Fruit fly (Drosophila melanogaster) whole organism, wandering third instar larva: ENCODE data around the gene Gld.

Experiments
- Abd-B ChIP-seq: fragments of >200 bp; optimal IDR thresholded peaks from 2 replicates; lab custom pipeline; 2017; ENCODE audit warnings: missing biosample characterization, missing genetic modification characterization
- CrebA ChIP-seq: fragments of 200-800 bp; sonication (Bioruptor generic); optimal IDR thresholded peaks from 2 replicates; lab custom pipeline; 2016; ENCODE audit warnings: missing biosample characterization, mild to moderate bottlenecking, missing genetic modification characterization, borderline replicate concordance
- Dfd ChIP-seq: fragments of >200 bp; optimal IDR thresholded peaks from 2 replicates; lab custom pipeline; 2017; ENCODE audit warnings: missing biosample characterization, missing genetic modification characterization
- GATAd ChIP-seq: sonication (Bioruptor generic); optimal IDR thresholded peaks from 2 replicates; lab custom pipeline; 2016; ENCODE audit warnings: missing biosample characterization, missing genetic modification characterization
- HLH106 ChIP-seq: fragments of 200-800 bp; optimal IDR thresholded peaks from 3 replicates; lab custom pipeline; 2019; ENCODE audit warnings: missing biosample characterization, mild to moderate bottlenecking, missing genetic modification characterization, moderate library complexity
- OdsH ChIP-seq: fragments of 200-800 bp; sonication (Bioruptor generic); optimal IDR thresholded peaks from 2 replicates; lab custom pipeline; 2016; ENCODE audit warnings: missing biosample characterization, mild to moderate bottlenecking, missing genetic modification characterization
- Rel ChIP-seq, 2 experiments: fragments of 200-800 bp; sonication (Bioruptor generic) in 1 of 2; optimal IDR thresholded peaks; 2 replicates in 1 of 2; 3 replicates in 1 of 2; lab custom pipeline; 2016 to 2019; ENCODE audit warnings: mild to moderate bottlenecking in 2 of 2, missing biosample characterization in 2 of 2, missing genetic modification characterization in 2 of 2, moderate library complexity in 1 of 2
- foxo ChIP-seq, 2 experiments: fragments of 200-800 bp; sonication (Bioruptor generic); optimal IDR thresholded peaks; 2 replicates in 1 of 2; 3 replicates in 1 of 2; lab custom pipeline; 2016 to 2017; ENCODE audit warnings: missing biosample characterization in 2 of 2, missing genetic modification characterization in 2 of 2
- lola ChIP-seq: fragments of >200 bp; optimal IDR thresholded peaks from 2 replicates; lab custom pipeline; 2017; ENCODE audit warnings: missing biosample characterization, missing genetic modification characterization
- psq ChIP-seq: fragments of 200-800 bp; sonication (Bioruptor generic); optimal IDR thresholded peaks from 3 replicates; lab custom pipeline; 2017; ENCODE audit warnings: missing biosample characterization, mild to moderate bottlenecking, missing genetic modification characterization, moderate library complexity
- tai ChIP-seq: sonication (Bioruptor generic); optimal IDR thresholded peaks from 2 replicates; lab custom pipeline; 2016; ENCODE audit warnings: missing biosample characterization, missing genetic modification characterization
- usp ChIP-seq: fragments of >200 bp; optimal IDR thresholded peaks from 2 replicates; lab custom pipeline; 2017; ENCODE audit warnings: missing biosample characterization, missing genetic modification characterization
- woc ChIP-seq: sonication (Bioruptor generic); optimal IDR thresholded peaks from 2 replicates; lab custom pipeline; 2016; ENCODE audit warnings: missing biosample characterization, mild to moderate bottlenecking, missing genetic modification characterization

DNA sequence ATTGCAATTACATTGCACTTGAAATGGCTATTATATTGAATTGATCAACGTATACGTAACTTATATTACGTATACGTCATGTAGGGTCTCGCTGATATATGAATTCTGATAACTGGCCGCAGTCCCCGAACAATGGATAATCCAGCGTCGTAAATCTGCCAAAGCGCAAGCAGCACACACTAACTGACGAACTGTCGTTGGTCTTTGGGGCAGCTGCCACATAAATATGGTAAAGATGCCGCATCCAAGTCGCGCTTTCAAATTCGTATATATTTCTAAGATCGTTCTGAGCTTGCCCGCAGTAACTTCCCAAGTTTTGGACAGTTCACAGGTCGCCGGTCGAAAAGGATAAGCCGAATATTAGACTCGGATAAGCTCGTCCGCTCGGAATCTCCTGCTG, 24.0 kb downstream of the Gld start, which contains the start of gene CG14607:
- TF ChIP-seq woc (GFP tag; lab: Kevin White, UChicago): no peak
- TF ChIP-seq Dfd (GFP tag; lab: Kevin White, UChicago): no peak
- TF ChIP-seq usp (GFP tag; lab: Kevin White, UChicago): no peak
- no peak for TF ChIP-seq HLH106 (tag; lab: Kevin White, UChicago)
- no peak for TF ChIP-seq foxo (GFP tag; optimal IDR thresholded peaks at IDR 0.05; lab: Kevin White, UChicago)
- no peak for TF ChIP-seq Rel (GFP tag; optimal IDR thresholded peaks at IDR 0.05; lab: Kevin White, UChicago)
- no peak for TF ChIP-seq Rel (tag; optimal IDR thresholded peaks at IDR 0.05; lab: Kevin White, UChicago)
- no peak for TF ChIP-seq CrebA (GFP tag; lab: Kevin White, UChicago)
- TF ChIP-seq Abd-B (GFP tag; lab: Kevin White, UChicago): no peak
- no peak for TF ChIP-seq OdsH (GFP tag; lab: Kevin White, UChicago)
- TF ChIP-seq psq (GFP tag; lab: Kevin White, UChicago): no peak
- no peak for TF ChIP-seq tai
- TF ChIP-seq lola (GFP tag; lab: Kevin White, UChicago): no peak
- TF ChIP-seq GATAd (GFP tag; lab: Kevin White, UChicago): no peak
